Fruit fly (Drosophila melanogaster) whole organism, wandering third instar larva: Measurements from ENCODE around the gene Hrb87F.

Experiments
- Abd-B ChIP-seq: fragments of >200 bp; optimal IDR thresholded peaks from 2 replicates; lab custom pipeline; 2017; ENCODE audit warnings: missing biosample characterization, missing genetic modification characterization
- CG9705 ChIP-seq: fragments of 200-800 bp; sonication (Bioruptor generic); optimal IDR thresholded peaks from 2 replicates; lab custom pipeline; 2018; ENCODE audit warnings: missing biosample characterization, mild to moderate bottlenecking, missing genetic modification characterization
- Dif ChIP-seq: fragments of 200-275, 200-300 bp; sonication (Bioruptor generic); optimal IDR thresholded peaks from 2 replicates; lab custom pipeline; 2018; ENCODE audit warnings: missing biosample characterization, missing genetic modification characterization; ENCODE audit not compliant: partially characterized antibody
- HLH106 ChIP-seq: fragments of 200-800 bp; optimal IDR thresholded peaks from 3 replicates; lab custom pipeline; 2019; ENCODE audit warnings: missing biosample characterization, mild to moderate bottlenecking, missing genetic modification characterization, moderate library complexity
- Hnf4 ChIP-seq: fragments of 200-800 bp; sonication (Bioruptor generic); optimal IDR thresholded peaks from 2 replicates; lab custom pipeline; 2016; ENCODE audit warnings: missing biosample characterization, mild to moderate bottlenecking, missing genetic modification characterization
- Hr83 ChIP-seq: fragments of 200-300 bp; sonication (Bioruptor generic); optimal IDR thresholded peaks from 2 replicates; lab custom pipeline; 2016; ENCODE audit warnings: missing biosample characterization, mild to moderate bottlenecking, missing genetic modification characterization, moderate library complexity; ENCODE audit not compliant: poor library complexity, severe bottlenecking
- Jra ChIP-seq: sonication (Bioruptor generic); optimal IDR thresholded peaks from 2 replicates; lab custom pipeline; 2016; ENCODE audit warnings: missing biosample characterization, missing genetic modification characterization
- Mio ChIP-seq: sonication (Bioruptor generic); optimal IDR thresholded peaks from 2 replicates; lab custom pipeline; 2016; ENCODE audit warnings: missing biosample characterization, missing genetic modification characterization
- Myc ChIP-seq: fragments of >200 bp; optimal IDR thresholded peaks from 2 replicates; lab custom pipeline; 2017
- N ChIP-seq: fragments of >200 bp; optimal IDR thresholded peaks from 2 replicates; lab custom pipeline; 2018; ENCODE audit warnings: missing biosample characterization, missing external identifiers, missing genetic modification characterization
- OdsH ChIP-seq: fragments of 200-800 bp; sonication (Bioruptor generic); optimal IDR thresholded peaks from 2 replicates; lab custom pipeline; 2016; ENCODE audit warnings: missing biosample characterization, mild to moderate bottlenecking, missing genetic modification characterization
- Rel ChIP-seq, 2 experiments: fragments of 200-800 bp; sonication (Bioruptor generic) in 1 of 2; optimal IDR thresholded peaks; 2 replicates in 1 of 2; 3 replicates in 1 of 2; lab custom pipeline; 2016 to 2019; ENCODE audit warnings: mild to moderate bottlenecking in 2 of 2, missing biosample characterization in 2 of 2, missing genetic modification characterization in 2 of 2, moderate library complexity in 1 of 2
- Vsx2 ChIP-seq: fragments of 200-300, 225-300 bp; sonication (Bioruptor generic); optimal IDR thresholded peaks from 2 replicates; lab custom pipeline; 2018; ENCODE audit warnings: missing biosample characterization, missing genetic modification characterization; ENCODE audit not compliant: partially characterized antibody
- br ChIP-seq: fragments of 200-800 bp; sonication (Bioruptor generic); optimal IDR thresholded peaks from 2 replicates; lab custom pipeline; 2016; ENCODE audit warnings: missing biosample characterization, missing genetic modification characterization
- brk ChIP-seq: fragments of 200-800 bp; sonication (Bioruptor generic); optimal IDR thresholded peaks from 2 replicates; lab custom pipeline; 2016; ENCODE audit warnings: missing biosample characterization, mild to moderate bottlenecking, missing genetic modification characterization
- dl ChIP-seq, 2 experiments: fragments of 175-275, 200-275 bp in 1 of 2; fragments of 200-275 bp in 1 of 2; sonication (Bioruptor generic); optimal IDR thresholded peaks; lab custom pipeline; 2018; ENCODE audit warnings: mild to moderate bottlenecking in 2 of 2, missing biosample characterization in 2 of 2, missing genetic modification characterization in 2 of 2, moderate library complexity in 2 of 2; ENCODE audit not compliant: partially characterized antibody in 2 of 2, insufficient read depth in 1 of 2
- dmrt93B ChIP-seq: fragments of 200-800 bp; sonication (Bioruptor generic); optimal IDR thresholded peaks from 2 replicates; lab custom pipeline; 2018; ENCODE audit warnings: missing biosample characterization, mild to moderate bottlenecking, missing genetic modification characterization
- dsf ChIP-seq: sonication (Bioruptor generic); optimal IDR thresholded peaks from 2 replicates; lab custom pipeline; 2016; ENCODE audit warnings: missing biosample characterization, missing genetic modification characterization, borderline replicate concordance
- ey ChIP-seq: fragments of 200-800 bp; sonication (Bioruptor generic); optimal IDR thresholded peaks from 2 replicates; lab custom pipeline; 2016; ENCODE audit warnings: missing biosample characterization, missing genetic modification characterization
- foxo ChIP-seq, 2 experiments: fragments of 200-800 bp; sonication (Bioruptor generic); optimal IDR thresholded peaks; 2 replicates in 1 of 2; 3 replicates in 1 of 2; lab custom pipeline; 2016 to 2017; ENCODE audit warnings: missing biosample characterization in 2 of 2, missing genetic modification characterization in 2 of 2
- fru ChIP-seq: fragments of 200-800 bp; sonication (Bioruptor generic); optimal IDR thresholded peaks from 3 replicates; lab custom pipeline; 2016; ENCODE audit warnings: missing biosample characterization, mild to moderate bottlenecking, missing genetic modification characterization
- h ChIP-seq: fragments of 200-800 bp; sonication (Bioruptor generic); optimal IDR thresholded peaks from 3 replicates; lab custom pipeline; 2016; ENCODE audit warnings: missing biosample characterization, mild to moderate bottlenecking, missing genetic modification characterization
- jim ChIP-seq: fragments of 175-275, 200-325 bp; sonication (Bioruptor generic); optimal IDR thresholded peaks from 2 replicates; lab custom pipeline; 2016; ENCODE audit warnings: missing biosample characterization, mild to moderate bottlenecking, missing genetic modification characterization
- psq ChIP-seq: fragments of 200-800 bp; sonication (Bioruptor generic); optimal IDR thresholded peaks from 3 replicates; lab custom pipeline; 2017; ENCODE audit warnings: missing biosample characterization, mild to moderate bottlenecking, missing genetic modification characterization, moderate library complexity
- rgr ChIP-seq: fragments of 200-800 bp; sonication (Bioruptor generic); optimal IDR thresholded peaks from 3 replicates; lab custom pipeline; 2016; ENCODE audit warnings: missing biosample characterization, mild to moderate bottlenecking, missing genetic modification characterization
- sage ChIP-seq: fragments of 200-800 bp; sonication (Bioruptor generic); optimal IDR thresholded peaks from 2 replicates; lab custom pipeline; 2016; ENCODE audit warnings: missing biosample characterization, mild to moderate bottlenecking, missing genetic modification characterization
- sv ChIP-seq: fragments of 200-800 bp; sonication (Bioruptor generic); optimal IDR thresholded peaks from 3 replicates; lab custom pipeline; 2016; ENCODE audit warnings: missing biosample characterization, missing genetic modification characterization
- usp ChIP-seq: fragments of >200 bp; optimal IDR thresholded peaks from 2 replicates; lab custom pipeline; 2017; ENCODE audit warnings: missing biosample characterization, missing genetic modification characterization
- woc ChIP-seq: sonication (Bioruptor generic); optimal IDR thresholded peaks from 2 replicates; lab custom pipeline; 2016; ENCODE audit warnings: missing biosample characterization, mild to moderate bottlenecking, missing genetic modification characterization

The Hrb87F gene

dm6 chr3R:13706457-13706856 lies 46.1 kb upstream of the Hrb87F start, which contains the start of gene Adgf-C:
Adgf-C (plus strand) TSS chr3R:13706757.
- no peak for TF ChIP-seq Rel (GFP tag; optimal IDR thresholded peaks at IDR 0.05; lab: Kevin White, UChicago)
- no peak for TF ChIP-seq Rel (tag; optimal IDR thresholded peaks at IDR 0.05; lab: Kevin White, UChicago)
- no peak for TF ChIP-seq CG9705
- TF ChIP-seq jim (GFP tag; lab: Kevin White, UChicago) = no peak
- no peak for TF ChIP-seq Hnf4 (GFP tag; lab: Kevin White, UChicago)
- TF ChIP-seq Dif (GFP tag; lab: Kevin White, UChicago) = no peak
- TF ChIP-seq dl (GFP tag; optimal IDR thresholded peaks at IDR 0.05; lab: Kevin White, UChicago; ENCODE audit: insufficient read depth in 1 of 2, partially characterized antibody in 2 of 2) = no peak
- TF ChIP-seq usp (GFP tag; lab: Kevin White, UChicago) = no peak
- TF ChIP-seq Mio (GFP tag; lab: Kevin White, UChicago) = no peak
- no peak for TF ChIP-seq br (GFP tag; lab: Kevin White, UChicago)
- TF ChIP-seq Jra (GFP tag; lab: Kevin White, UChicago) = no peak
- no peak for TF ChIP-seq ey (GFP tag; lab: Kevin White, UChicago)
- no peak for TF ChIP-seq N
- no peak for TF ChIP-seq dsf
- no peak for TF ChIP-seq Hr83 (GFP tag; lab: Kevin White, UChicago)
- TF ChIP-seq foxo (GFP tag; optimal IDR thresholded peaks at IDR 0.05; lab: Kevin White, UChicago) = no peak

- TF ChIP-seq brk (GFP tag; lab: Kevin White, UChicago) (no peak), Rel (GFP tag; optimal IDR thresholded peaks at IDR 0.05; lab: Kevin White, UChicago) (no peak), Rel (tag; optimal IDR thresholded peaks at IDR 0.05; lab: Kevin White, UChicago) (peak; percentile 55)
Measured at dm6 chr3R:13705292-13705885, 45.1 kb upstream of the Hrb87F start, which contains the start of gene Adgf-D. Adgf-D (minus strand) TSS chr3R:13705402.

- TF ChIP-seq dl (GFP tag; optimal IDR thresholded peaks at IDR 0.05; lab: Kevin White, UChicago; ENCODE audit: insufficient read depth in 1 of 2, partially characterized antibody in 2 of 2) (no peak), Myc (no peak), Hnf4 (GFP tag; lab: Kevin White, UChicago) (no peak), foxo (GFP tag; optimal IDR thresholded peaks at IDR 0.05; lab: Kevin White, UChicago) (no peak), br (GFP tag; lab: Kevin White, UChicago) (no peak), sage (GFP tag; lab: Kevin White, UChicago) (no peak), Jra (GFP tag; lab: Kevin White, UChicago) (no peak)
Measured at dm6 chr3R:13700738-13701137, 40.4 kb upstream of the Hrb87F start, which contains the start of gene f-cup. f-cup (minus strand) TSS chr3R:13700838.

- TF ChIP-seq woc (no peak), psq (GFP tag; lab: Kevin White, UChicago) (no peak), HLH106 (tag; lab: Kevin White, UChicago) (no peak), dsf (no peak), Mio (GFP tag; lab: Kevin White, UChicago) (no peak), Abd-B (GFP tag; lab: Kevin White, UChicago) (no peak), rgr (no peak), Jra (GFP tag; lab: Kevin White, UChicago) (no peak), Vsx2 (GFP tag; lab: Kevin White, UChicago) (no peak), OdsH (GFP tag; lab: Kevin White, UChicago) (no peak), jim (GFP tag; lab: Kevin White, UChicago) (no peak), sage (GFP tag; lab: Kevin White, UChicago) (no peak), N (no peak), usp (GFP tag; lab: Kevin White, UChicago) (no peak), Myc (no peak), dmrt93B (GFP tag; lab: Kevin White, UChicago) (no peak), fru (GFP tag; lab: Kevin White, UChicago) (no peak), h (no peak), Hnf4 (GFP tag; lab: Kevin White, UChicago) (no peak), sv (GFP tag; lab: Kevin White, UChicago) (no peak)
- TF ChIP-seq, all 38 proteins: peak for 0
Measured at dm6 chr3R:13700192-13700591, 39.9 kb upstream of the Hrb87F start, which contains the start of gene ninaB. ninaB (plus strand) TSS chr3R:13700565.

dm6 chr3R:13699350-13699749 lies 39.0 kb upstream of the Hrb87F start:
- TF ChIP-seq rgr (no peak), Abd-B (GFP tag; lab: Kevin White, UChicago) (no peak)
